Fruit fly (Drosophila melanogaster) whole organism, embryonic: ENCODE results near the gene fw.

Source experiments
- Adf1 ChIP-seq: fragments of 200-800 bp; sonication (Bioruptor generic); IDR thresholded peaks from 2 replicates; pipeline ENCODE4 v1.3.6; 2022; ENCODE audit warnings: missing biosample characterization, missing genetic modification characterization
- C15 ChIP-seq: fragments of 200-800 bp; sonication (Bioruptor generic); IDR thresholded peaks from 3 replicates; pipeline ENCODE4 v1.3.6; 2022; ENCODE audit warnings: missing biosample characterization, missing genetic modification characterization
- CG11560 ChIP-seq: fragments of 200-800 bp; sonication (Bioruptor generic); IDR thresholded peaks from 3 replicates; pipeline ENCODE4 v1.3.6; 2022; ENCODE audit warnings: missing biosample characterization, missing genetic modification characterization
- CG12104 ChIP-seq: fragments of 200-800 bp; sonication (Bioruptor generic); optimal IDR thresholded peaks from 3 replicates; lab custom pipeline; 2016; ENCODE audit warnings: missing biosample characterization, missing genetic modification characterization
- CG12236 ChIP-seq: fragments of 200-800 bp; sonication (Bioruptor generic); optimal IDR thresholded peaks from 2 replicates; lab custom pipeline; 2016; ENCODE audit warnings: missing biosample characterization, missing genetic modification characterization
- CG12299 ChIP-seq: fragments of 200-800 bp; sonication (Bioruptor generic); optimal IDR thresholded peaks from 2 replicates; lab custom pipeline; 2018; ENCODE audit warnings: missing biosample characterization, mild to moderate bottlenecking, missing genetic modification characterization
- CG13287 ChIP-seq: fragments of 200-800 bp; sonication (Bioruptor generic); IDR thresholded peaks from 2 replicates; pipeline ENCODE4 v1.3.6; 2022; ENCODE audit warnings: missing biosample characterization, missing genetic modification characterization; ENCODE audit not compliant: partially characterized antibody
- CG15514 ChIP-seq: fragments of 200-800 bp; sonication (Bioruptor generic); optimal IDR thresholded peaks from 3 replicates; lab custom pipeline; 2017; ENCODE audit warnings: missing biosample characterization, missing genetic modification characterization, mild to moderate bottlenecking, moderate library complexity, missing genetic modification reagents
- CG16863 ChIP-seq: fragments of 200-800 bp; sonication (Bioruptor generic); optimal IDR thresholded peaks from 3 replicates; lab custom pipeline; 2016; ENCODE audit warnings: missing biosample characterization, missing genetic modification characterization
- CG17612 ChIP-seq: fragments of 200-800 bp; sonication (Bioruptor generic); IDR thresholded peaks from 2 replicates; pipeline ENCODE4 v1.3.6; 2022; ENCODE audit warnings: missing biosample characterization, missing genetic modification characterization
- CG2199 ChIP-seq: fragments of 200-800 bp; sonication (Bioruptor generic); IDR thresholded peaks from 3 replicates; pipeline ENCODE4 v1.3.6; 2022; ENCODE audit warnings: missing biosample characterization, missing genetic modification characterization
- CG2202 ChIP-seq: fragments of 200-800 bp; sonication (Bioruptor generic); optimal IDR thresholded peaks from 2 replicates; lab custom pipeline; 2018; ENCODE audit warnings: missing biosample characterization, mild to moderate bottlenecking, missing genetic modification characterization
- CG3838 ChIP-seq: fragments of 200-800 bp; sonication (Bioruptor generic); optimal IDR thresholded peaks from 3 replicates; lab custom pipeline; 2016; ENCODE audit warnings: missing biosample characterization, missing genetic modification characterization
- CG6272 ChIP-seq: fragments of 200-800 bp; sonication (Bioruptor generic); IDR thresholded peaks from 2 replicates; pipeline ENCODE4 v1.3.6; 2022; ENCODE audit warnings: missing biosample characterization, missing genetic modification characterization
- CG7357 ChIP-seq: fragments of 200-800 bp; sonication (Bioruptor generic); IDR thresholded peaks from 3 replicates; pipeline ENCODE4 v1.3.6; 2022; ENCODE audit warnings: missing biosample characterization, missing genetic modification characterization
- CG8281 ChIP-seq: fragments of 200-800 bp; sonication (Bioruptor generic); optimal IDR thresholded peaks from 2 replicates; lab custom pipeline; 2018; ENCODE audit warnings: missing biosample characterization, mild to moderate bottlenecking, missing genetic modification characterization, moderate library complexity
- CG9727 ChIP-seq: fragments of 200-800 bp; sonication (Bioruptor generic); optimal IDR thresholded peaks from 3 replicates; lab custom pipeline; 2017; ENCODE audit warnings: missing biosample characterization, mild to moderate bottlenecking, missing genetic modification characterization
- Dip3 ChIP-seq: fragments of 200-800 bp; sonication (Bioruptor generic); optimal IDR thresholded peaks from 3 replicates; lab custom pipeline; 2016; ENCODE audit warnings: missing biosample characterization, missing genetic modification characterization
- Fer3 ChIP-seq: fragments of 200-800 bp; sonication (Bioruptor generic); optimal IDR thresholded peaks from 2 replicates; lab custom pipeline; 2018; ENCODE audit warnings: missing biosample characterization, mild to moderate bottlenecking, missing genetic modification characterization, moderate library complexity
- MBD-R2 ChIP-seq: fragments of 200-800 bp; sonication (Bioruptor generic); IDR thresholded peaks from 2 replicates; pipeline ENCODE4 v1.3.6; 2022; ENCODE audit warnings: missing biosample characterization, missing genetic modification characterization
- Meics ChIP-seq: fragments of 200-800 bp; sonication (Bioruptor generic); optimal IDR thresholded peaks from 2 replicates; lab custom pipeline; 2017; ENCODE audit warnings: missing biosample characterization, mild to moderate bottlenecking, missing genetic modification characterization
- NFAT ChIP-seq: fragments of 200-800 bp; sonication (Bioruptor generic); IDR thresholded peaks from 2 replicates; pipeline ENCODE4 v1.3.6; 2022; ENCODE audit warnings: missing biosample characterization, missing genetic modification characterization
- NK7.1 ChIP-seq: fragments of 200-800 bp; sonication (Bioruptor generic); optimal IDR thresholded peaks from 3 replicates; lab custom pipeline; 2016; ENCODE audit warnings: missing biosample characterization, missing genetic modification characterization
- Nf-YA ChIP-seq: fragments of 200-800 bp; sonication (Bioruptor generic); IDR thresholded peaks from 2 replicates; pipeline ENCODE4 v1.3.6; 2022; ENCODE audit warnings: missing biosample characterization, missing genetic modification characterization
- NfI ChIP-seq: fragments of 200-800 bp; sonication (Bioruptor generic); optimal IDR thresholded peaks from 3 replicates; lab custom pipeline; 2018; ENCODE audit warnings: missing biosample characterization, mild to moderate bottlenecking, missing genetic modification characterization, moderate library complexity
- Optix ChIP-seq: fragments of 200-800 bp; sonication (Bioruptor generic); IDR thresholded peaks from 3 replicates; pipeline ENCODE4 v1.3.6; 2022; ENCODE audit warnings: missing biosample characterization, missing genetic modification characterization
- Poxn ChIP-seq: fragments of 200-800 bp; sonication (Bioruptor generic); IDR thresholded peaks from 2 replicates; pipeline ENCODE4 v1.3.6; 2022; ENCODE audit warnings: missing biosample characterization, missing genetic modification characterization
- Sox102F ChIP-seq: fragments of 200-800 bp; sonication (Bioruptor generic); optimal IDR thresholded peaks from 2 replicates; lab custom pipeline; 2018; ENCODE audit warnings: missing biosample characterization, mild to moderate bottlenecking, missing genetic modification characterization, moderate library complexity
- Xbp1 ChIP-seq: fragments of 200-800 bp; sonication (Bioruptor generic); optimal IDR thresholded peaks from 3 replicates; lab custom pipeline; 2016; ENCODE audit warnings: missing biosample characterization, mild to moderate bottlenecking, missing genetic modification characterization
- ase ChIP-seq: fragments of 200-800 bp; sonication (Bioruptor generic); IDR thresholded peaks from 3 replicates; pipeline ENCODE4 v1.3.6; 2022; ENCODE audit warnings: missing biosample characterization, missing genetic modification characterization
- dm ChIP-seq: fragments of 200-800 bp; sonication (Bioruptor generic); optimal IDR thresholded peaks from 3 replicates; lab custom pipeline; 2016; ENCODE audit warnings: missing biosample characterization, missing genetic modification characterization
- emc ChIP-seq: fragments of 200-800 bp; sonication (Bioruptor generic); optimal IDR thresholded peaks from 2 replicates; lab custom pipeline; 2016; ENCODE audit warnings: missing biosample characterization, missing genetic modification characterization
- ems ChIP-seq: fragments of 200-800 bp; sonication (Bioruptor generic); optimal IDR thresholded peaks from 3 replicates; lab custom pipeline; 2016; ENCODE audit warnings: missing biosample characterization, missing genetic modification characterization
- fd96Cb ChIP-seq: fragments of 200-800 bp; sonication (Bioruptor generic); optimal IDR thresholded peaks from 2 replicates; lab custom pipeline; 2018; ENCODE audit warnings: missing biosample characterization, mild to moderate bottlenecking, missing genetic modification characterization, moderate library complexity
- grau ChIP-seq: fragments of 200-800 bp; optimal IDR thresholded peaks from 3 replicates; lab custom pipeline; 2019; ENCODE audit warnings: missing biosample characterization, mild to moderate bottlenecking, missing genetic modification characterization, moderate library complexity
- jumu ChIP-seq: fragments of 200-800 bp; sonication (Bioruptor generic); optimal IDR thresholded peaks from 3 replicates; lab custom pipeline; 2016; ENCODE audit warnings: missing biosample characterization, missing genetic modification characterization
- ken ChIP-seq: fragments of 200-800 bp; sonication (Bioruptor generic); IDR thresholded peaks from 3 replicates; pipeline ENCODE4 v1.3.6; 2022; ENCODE audit warnings: missing biosample characterization, missing genetic modification characterization
- kni ChIP-seq: fragments of 200-800 bp; sonication (Bioruptor generic); optimal IDR thresholded peaks from 3 replicates; lab custom pipeline; 2017; ENCODE audit warnings: mild to moderate bottlenecking, missing biosample characterization, missing genetic modification reagents, missing genetic modification characterization
- mld ChIP-seq: fragments of 200-800 bp; sonication (Bioruptor generic); IDR thresholded peaks from 3 replicates; pipeline ENCODE4 v1.3.6; 2022; ENCODE audit warnings: missing biosample characterization, missing genetic modification characterization; ENCODE audit not compliant: partially characterized antibody
- otp ChIP-seq: fragments of 200-800 bp; sonication (Bioruptor generic); IDR thresholded peaks from 3 replicates; pipeline ENCODE4, ENCODE4 v1.3.6; 2022; ENCODE audit warnings: missing biosample characterization, missing genetic modification characterization
- pum ChIP-seq: fragments of 200-800 bp; sonication (Bioruptor generic); optimal IDR thresholded peaks from 2 replicates; lab custom pipeline; 2016; ENCODE audit warnings: missing biosample characterization, missing genetic modification characterization
- row ChIP-seq: fragments of 200-800 bp; sonication (Bioruptor generic); IDR thresholded peaks from 3 replicates; pipeline ENCODE4 v1.3.6; 2022; ENCODE audit warnings: missing biosample characterization, missing genetic modification characterization
- sens ChIP-seq: fragments of 200-800 bp; sonication (Bioruptor generic); peaks from one replicate; lab custom pipeline; 2016; ENCODE audit warnings: missing biosample characterization, missing genetic modification characterization
- slou ChIP-seq: fragments of 200-800 bp; sonication (Bioruptor generic); optimal IDR thresholded peaks from 3 replicates; lab custom pipeline; 2016; ENCODE audit warnings: missing biosample characterization, missing genetic modification characterization
- ssp ChIP-seq: fragments of 200-800 bp; sonication (Bioruptor generic); IDR thresholded peaks from 2 replicates; pipeline ENCODE4 v1.3.6; 2022; ENCODE audit warnings: missing biosample characterization, missing genetic modification characterization
- tap ChIP-seq: fragments of 200-800 bp; optimal IDR thresholded peaks from 3 replicates; lab custom pipeline; 2019; ENCODE audit warnings: missing biosample characterization, mild to moderate bottlenecking, missing genetic modification characterization, moderate library complexity
- tio ChIP-seq: fragments of 200-800 bp; sonication (Bioruptor generic); optimal IDR thresholded peaks from 2 replicates; lab custom pipeline; 2017; ENCODE audit warnings: missing biosample characterization, missing genetic modification characterization, inconsistent platforms
- trem ChIP-seq: fragments of 200-800 bp; optimal IDR thresholded peaks from 3 replicates; lab custom pipeline; 2019; ENCODE audit warnings: missing biosample characterization, mild to moderate bottlenecking, missing genetic modification characterization, moderate library complexity
- tup ChIP-seq: fragments of 200-800 bp; sonication (Bioruptor generic); optimal IDR thresholded peaks from 2 replicates; lab custom pipeline; 2016; ENCODE audit warnings: missing biosample characterization, mild to moderate bottlenecking, missing genetic modification characterization, moderate library complexity
- unc-4 ChIP-seq: fragments of 200-800 bp; sonication (Bioruptor generic); IDR thresholded peaks from 2 replicates; pipeline ENCODE4 v1.3.6; 2022; ENCODE audit warnings: missing biosample characterization, missing genetic modification characterization; ENCODE audit not compliant: partially characterized antibody
- zen ChIP-seq: fragments of 200-800 bp; sonication (Bioruptor generic); optimal IDR thresholded peaks from 3 replicates; lab custom pipeline; 2018; ENCODE audit warnings: missing biosample characterization, mild to moderate bottlenecking, missing genetic modification characterization, moderate library complexity

Gene fw

DNA sequence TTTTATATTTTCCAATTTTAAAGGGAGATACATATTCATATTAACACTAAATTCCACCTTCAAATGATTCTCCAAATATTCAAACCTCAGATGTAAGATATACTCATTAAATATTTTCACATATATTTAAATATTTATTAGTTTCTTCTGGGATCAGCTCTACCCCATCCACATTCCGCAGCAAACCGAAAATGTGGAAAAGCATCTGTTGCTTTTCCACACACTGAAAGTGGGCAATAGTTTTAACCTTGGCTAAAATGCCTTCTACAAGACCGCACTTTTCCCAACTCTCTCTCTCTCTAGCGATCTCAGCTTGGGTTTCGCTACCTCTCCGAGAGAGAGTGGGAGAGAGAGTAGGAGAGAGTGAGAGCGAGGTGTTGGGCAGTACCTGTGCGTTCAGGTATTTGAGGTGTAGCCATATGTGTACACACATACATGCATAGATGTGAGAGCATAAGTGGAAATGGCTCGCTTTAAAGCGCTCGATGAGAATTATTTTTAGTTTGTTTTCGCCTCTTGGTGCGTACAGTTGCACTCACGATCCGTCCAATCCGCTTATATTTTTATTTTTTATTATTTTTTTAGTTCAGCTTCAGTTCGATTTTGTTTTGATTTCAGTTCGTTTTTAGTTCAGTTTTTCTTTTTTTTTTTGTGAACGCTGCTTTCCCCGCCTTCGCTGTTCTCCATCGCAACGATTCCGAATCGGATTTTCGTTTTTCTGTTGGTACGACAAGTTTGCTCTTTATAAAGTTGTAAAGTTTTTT is 3.1 kb upstream of the fw start, which contains the start of gene CG1806 (continued):
- no peak for TF ChIP-seq CG2202
- TF ChIP-seq MBD-R2 (GFP tag; lab: Robert Waterston, UW), result no peak
- no peak for TF ChIP-seq tio (GFP tag; lab: Kevin White, UChicago)
- no peak for TF ChIP-seq CG15514 (GFP tag; lab: Kevin White, UChicago)
- no peak for TF ChIP-seq ase (GFP tag; lab: Robert Waterston, UW)
- peak; percentile 22; the same call in 1 of the 3 replicates for TF ChIP-seq otp (GFP tag; lab: Robert Waterston, UW)
- TF ChIP-seq Optix (GFP tag; lab: Robert Waterston, UW), result no peak
- TF ChIP-seq CG16863, result no peak
- no peak for TF ChIP-seq CG12299 (tag; lab: Kevin White, UChicago)
- no peak for TF ChIP-seq tap (tag; lab: Kevin White, UChicago)
- no peak for TF ChIP-seq Sox102F (GFP tag; lab: Kevin White, UChicago)
- no peak for TF ChIP-seq zen (tag; lab: Kevin White, UChicago)
- TF ChIP-seq C15 (GFP tag; lab: Robert Waterston, UW), result no peak
- peak; percentile 34; the same call in 1 of the 2 replicates for TF ChIP-seq unc-4
- no peak for TF ChIP-seq CG12236 (GFP tag; lab: Kevin White, UChicago)
- TF ChIP-seq ems (GFP tag; lab: Kevin White, UChicago), result no peak
- no peak for TF ChIP-seq CG8281
- TF ChIP-seq CG7357 (GFP tag; lab: Robert Waterston, UW), result no peak
- no peak for TF ChIP-seq Xbp1 (GFP tag; lab: Kevin White, UChicago)
- TF ChIP-seq Fer3 (tag; lab: Kevin White, UChicago), result no peak
- no peak for TF ChIP-seq Meics (GFP tag; lab: Kevin White, UChicago)
- no peak for TF ChIP-seq row (GFP tag; lab: Robert Waterston, UW)
- TF ChIP-seq Nf-YA, result no peak
- TF ChIP-seq ssp, result no peak
- TF ChIP-seq CG12104, result no peak
- no peak for TF ChIP-seq NK7.1 (GFP tag; lab: Kevin White, UChicago)
- TF ChIP-seq CG17612, result no peak
- TF ChIP-seq kni (GFP tag; lab: Kevin White, UChicago), result peak; percentile 18
- TF ChIP-seq CG11560 (tag; lab: Robert Waterston, UW), result no peak
- TF ChIP-seq mld, result no peak
- no peak for TF ChIP-seq dm (GFP tag; lab: Kevin White, UChicago)
- no peak for TF ChIP-seq grau (tag; lab: Kevin White, UChicago)
- no peak for TF ChIP-seq emc (GFP tag; lab: Kevin White, UChicago)
- TF ChIP-seq Dip3 (GFP tag; lab: Kevin White, UChicago), result no peak
- no peak for TF ChIP-seq NFAT (GFP tag; lab: Robert Waterston, UW)
- TF ChIP-seq ken (GFP tag; lab: Robert Waterston, UW), result no peak
- no peak for TF ChIP-seq CG3838 (GFP tag; lab: Kevin White, UChicago)
- no peak for TF ChIP-seq jumu (GFP tag; lab: Kevin White, UChicago)
- no peak for TF ChIP-seq fd96Cb (tag; lab: Kevin White, UChicago)
- no peak for TF ChIP-seq Adf1
- TF ChIP-seq slou (GFP tag; lab: Kevin White, UChicago), result no peak
- no peak for TF ChIP-seq CG6272 (GFP tag; lab: Robert Waterston, UW)
- TF ChIP-seq NfI (GFP tag; lab: Kevin White, UChicago), result no peak
- peak; percentile 68 for TF ChIP-seq sens (GFP tag; lab: Kevin White, UChicago)
- TF ChIP-seq CG13287 (GFP tag; lab: Robert Waterston, UW), result peak; percentile 27
- no peak for TF ChIP-seq CG2199 (GFP tag; lab: Robert Waterston, UW)
- no peak for TF ChIP-seq trem
- no peak for TF ChIP-seq CG9727 (GFP tag; lab: Kevin White, UChicago)
- no peak for TF ChIP-seq pum (GFP tag; lab: Kevin White, UChicago)
- no peak for TF ChIP-seq Poxn
- no peak for TF ChIP-seq tup (GFP tag; lab: Kevin White, UChicago)
